Fruit fly (Drosophila melanogaster) whole organism, prepupa: ENCODE measurements around the gene FucTA.
A peak's percentile ranks its signal among the peaks of the same experiment; 100 is the strongest.

ENCODE experiments used
- Blimp-1 ChIP-seq: fragments of 200-800 bp; sonication (Bioruptor generic); optimal IDR thresholded peaks from 3 replicates; lab custom pipeline; 2017; ENCODE audit warnings: missing biosample characterization, missing genetic modification characterization, mild to moderate bottlenecking, moderate library complexity, missing genetic modification reagents
- CG10631 ChIP-seq: fragments of 200-800 bp; sonication (Bioruptor generic); optimal IDR thresholded peaks from 2 replicates; lab custom pipeline; 2016; ENCODE audit warnings: missing biosample characterization, missing genetic modification characterization
- CG10669 ChIP-seq: fragments of 200-800 bp; sonication (Bioruptor generic); optimal IDR thresholded peaks from 3 replicates; lab custom pipeline; 2018; ENCODE audit warnings: missing biosample characterization, mild to moderate bottlenecking, missing genetic modification characterization, moderate library complexity
- CG11294 ChIP-seq: fragments of 200-800 bp; sonication (Bioruptor generic); IDR thresholded peaks from 2 replicates; pipeline ENCODE4 v1.3.6; 2022; ENCODE audit warnings: missing biosample characterization, missing genetic modification characterization
- CG11902 ChIP-seq: fragments of 200-800 bp; sonication (Bioruptor generic); optimal IDR thresholded peaks from 3 replicates; lab custom pipeline; 2016; ENCODE audit warnings: missing biosample characterization, missing genetic modification characterization
- CG15336 ChIP-seq: fragments of 200-800 bp; sonication (Bioruptor generic); IDR thresholded peaks from 2 replicates; pipeline ENCODE4 v1.3.6; 2022; ENCODE audit warnings: missing biosample characterization, missing genetic modification characterization
- CG1621 ChIP-seq: fragments of 200-800 bp; sonication (Bioruptor generic); optimal IDR thresholded peaks from 3 replicates; lab custom pipeline; 2018; ENCODE audit warnings: missing biosample characterization, mild to moderate bottlenecking, missing genetic modification characterization
- CG3032 ChIP-seq: fragments of 200-800 bp; optimal IDR thresholded peaks from 2 replicates; lab custom pipeline; 2019; ENCODE audit warnings: missing biosample characterization, mild to moderate bottlenecking, missing genetic modification characterization, moderate library complexity
- CG31627 ChIP-seq: fragments of 200-800 bp; sonication (Bioruptor generic); optimal IDR thresholded peaks from 3 replicates; lab custom pipeline; 2016; ENCODE audit warnings: missing biosample characterization, missing genetic modification characterization
- CG3919 ChIP-seq: fragments of 200-800 bp; sonication (Bioruptor generic); optimal IDR thresholded peaks from 3 replicates; lab custom pipeline; 2016; ENCODE audit warnings: missing biosample characterization, missing genetic modification characterization
- CG4318 ChIP-seq: fragments of 200-800 bp; sonication (Bioruptor generic); optimal IDR thresholded peaks from 3 replicates; lab custom pipeline; 2017; ENCODE audit warnings: missing biosample characterization, mild to moderate bottlenecking, missing genetic modification characterization
- CG6163 ChIP-seq: fragments of 200-800 bp; sonication (Bioruptor generic); IDR thresholded peaks from 3 replicates; pipeline ENCODE4 v1.3.6; 2022; ENCODE audit warnings: missing biosample characterization, missing genetic modification characterization
- CG6276 ChIP-seq: fragments of 200-800 bp; sonication (Bioruptor generic); optimal IDR thresholded peaks from 2 replicates; lab custom pipeline; 2017; ENCODE audit warnings: missing biosample characterization, mild to moderate bottlenecking, missing genetic modification characterization
- CG6808 ChIP-seq: fragments of 200-800 bp; sonication (Bioruptor generic); optimal IDR thresholded peaks from 3 replicates; lab custom pipeline; 2017; ENCODE audit warnings: missing biosample characterization, missing genetic modification characterization, mild to moderate bottlenecking, moderate library complexity, missing genetic modification reagents
- CG6854 ChIP-seq: fragments of 200-800 bp; sonication (Bioruptor generic); optimal IDR thresholded peaks from 2 replicates; lab custom pipeline; 2017; ENCODE audit warnings: missing biosample characterization, mild to moderate bottlenecking, missing genetic modification characterization
- CG8319 ChIP-seq: fragments of 200-800 bp; sonication (Bioruptor generic); optimal IDR thresholded peaks from 3 replicates; lab custom pipeline; 2016; ENCODE audit warnings: missing biosample characterization, missing genetic modification characterization
- CG8632 ChIP-seq: fragments of 200-800 bp; sonication (Bioruptor generic); optimal IDR thresholded peaks from 3 replicates; lab custom pipeline; 2016; ENCODE audit warnings: missing biosample characterization, missing genetic modification characterization
- CG9139 ChIP-seq: fragments of 200-800 bp; sonication (Bioruptor generic); optimal IDR thresholded peaks from 3 replicates; lab custom pipeline; 2017; ENCODE audit warnings: missing biosample characterization, mild to moderate bottlenecking, missing genetic modification characterization
- Eip75B ChIP-seq: fragments of 200-800 bp; sonication (Bioruptor generic); optimal IDR thresholded peaks from 3 replicates; lab custom pipeline; 2016; ENCODE audit warnings: missing biosample characterization, missing genetic modification characterization
- Eip78C ChIP-seq: fragments of 200-800 bp; sonication (Bioruptor generic); peaks from one replicate; lab custom pipeline; 2016; ENCODE audit warnings: missing biosample characterization, missing genetic modification characterization
- Eip93F ChIP-seq: fragments of 200-800 bp; sonication (Bioruptor generic); optimal IDR thresholded peaks from 2 replicates; lab custom pipeline; 2016; ENCODE audit warnings: missing biosample characterization, mild to moderate bottlenecking, missing genetic modification characterization
- Ets21C ChIP-seq: fragments of 200-800 bp; sonication (Bioruptor generic); optimal IDR thresholded peaks from 3 replicates; lab custom pipeline; 2016; ENCODE audit warnings: missing biosample characterization, missing genetic modification characterization
- Ets96B ChIP-seq: fragments of 200-800 bp; optimal IDR thresholded peaks from 2 replicates; lab custom pipeline; 2019; ENCODE audit warnings: missing biosample characterization, mild to moderate bottlenecking, missing genetic modification characterization, moderate library complexity
- Gug ChIP-seq: fragments of 200-800 bp; sonication (Bioruptor generic); IDR thresholded peaks from 2 replicates; pipeline ENCODE4 v1.3.6; 2022; ENCODE audit warnings: missing biosample characterization, missing genetic modification characterization
- Hr38 ChIP-seq: sonication (Bioruptor generic); optimal IDR thresholded peaks from 2 replicates; lab custom pipeline; 2016; ENCODE audit warnings: missing biosample characterization, missing genetic modification characterization
- Hr39 ChIP-seq: fragments of 200-800 bp; sonication (Bioruptor generic); optimal IDR thresholded peaks from 2 replicates; lab custom pipeline; 2016; ENCODE audit warnings: missing biosample characterization, missing genetic modification characterization
- OdsH ChIP-seq: fragments of 200-800 bp; sonication (Bioruptor generic); optimal IDR thresholded peaks from 3 replicates; lab custom pipeline; 2016; ENCODE audit warnings: missing biosample characterization, missing genetic modification characterization
- Smox ChIP-seq: fragments of 200-800 bp; sonication (Bioruptor generic); optimal IDR thresholded peaks from 3 replicates; lab custom pipeline; 2016; ENCODE audit warnings: missing biosample characterization, missing genetic modification characterization
- Sox102F ChIP-seq: fragments of 200-800 bp; sonication (Bioruptor generic); optimal IDR thresholded peaks from 2 replicates; lab custom pipeline; 2016; ENCODE audit warnings: missing biosample characterization, mild to moderate bottlenecking, missing genetic modification characterization
- Sox15 ChIP-seq: fragments of 200-800 bp; sonication (Bioruptor generic); optimal IDR thresholded peaks from 3 replicates; lab custom pipeline; 2016; ENCODE audit warnings: missing biosample characterization, missing genetic modification characterization
- achi ChIP-seq: fragments of 200-800 bp; sonication (Bioruptor generic); optimal IDR thresholded peaks from 3 replicates; lab custom pipeline; 2016; ENCODE audit warnings: missing biosample characterization, missing genetic modification characterization
- cyc ChIP-seq: fragments of 200-800 bp; sonication (Bioruptor generic); optimal IDR thresholded peaks from 3 replicates; lab custom pipeline; 2016; ENCODE audit warnings: missing biosample characterization, missing genetic modification characterization
- dac ChIP-seq: fragments of 200-800 bp; sonication (Bioruptor generic); optimal IDR thresholded peaks from 2 replicates; lab custom pipeline; 2017; ENCODE audit warnings: missing biosample characterization, mild to moderate bottlenecking, missing genetic modification characterization
- esn ChIP-seq: fragments of 200-800 bp; sonication (Bioruptor generic); optimal IDR thresholded peaks from 2 replicates; lab custom pipeline; 2016; ENCODE audit warnings: missing biosample characterization, mild to moderate bottlenecking, missing genetic modification characterization, moderate library complexity
- fd85E ChIP-seq: fragments of 200-800 bp; sonication (Bioruptor generic); optimal IDR thresholded peaks from 3 replicates; lab custom pipeline; 2016; ENCODE audit warnings: missing biosample characterization, missing genetic modification characterization
- fkh ChIP-seq: fragments of 200-800 bp; sonication (Bioruptor generic); optimal IDR thresholded peaks from 3 replicates; lab custom pipeline; 2017; ENCODE audit warnings: missing biosample characterization, mild to moderate bottlenecking, missing genetic modification characterization, moderate library complexity
- net ChIP-seq: fragments of 200-800 bp; sonication (Bioruptor generic); optimal IDR thresholded peaks from 3 replicates; lab custom pipeline; 2016; ENCODE audit warnings: missing biosample characterization, missing genetic modification characterization
- pdm3 ChIP-seq: fragments of 200-800 bp; sonication (Bioruptor generic); optimal IDR thresholded peaks from 3 replicates; lab custom pipeline; 2016; ENCODE audit warnings: missing biosample characterization, missing genetic modification characterization
- salr ChIP-seq, 2 experiments: fragments of 200-800 bp; sonication (Bioruptor generic); optimal IDR thresholded peaks; 3 replicates each; lab custom pipeline; 2016 to 2018; ENCODE audit warnings: missing biosample characterization in 2 of 2, missing genetic modification characterization in 2 of 2, mild to moderate bottlenecking in 1 of 2
- svp ChIP-seq: fragments of 200-800 bp; sonication (Bioruptor generic); peaks from one replicate; lab custom pipeline; 2016; ENCODE audit warnings: missing biosample characterization, missing genetic modification characterization
- vri ChIP-seq: fragments of 200-800 bp; sonication (Bioruptor generic); optimal IDR thresholded peaks from 3 replicates; lab custom pipeline; 2016; ENCODE audit warnings: missing biosample characterization, mild to moderate bottlenecking, missing genetic modification characterization

Gene FucTA

dm6 chr3L:15158330-15159114 lies 11.6 kb downstream of the FucTA start, which contains the start of the genes Msh6 and Prp31 (continued):
- TF ChIP-seq Hr39 = peak; percentile 84
- no peak for TF ChIP-seq CG10631
- TF ChIP-seq CG9139 (GFP tag; lab: Kevin White, UChicago) = no peak
- TF ChIP-seq CG3032 (tag; lab: Kevin White, UChicago) = peak; percentile 69
- peak; percentile 41; the same call in 1 of the 2 replicates for TF ChIP-seq CG11294 (GFP tag; lab: Robert Waterston, UW)
- peak; percentile 66 for TF ChIP-seq CG11902 (GFP tag; lab: Kevin White, UChicago)
- TF ChIP-seq Ets21C (GFP tag; lab: Kevin White, UChicago) = peak; percentile 55
- no peak for TF ChIP-seq net
- TF ChIP-seq CG1621 (tag; lab: Kevin White, UChicago) = no peak
- TF ChIP-seq Sox15 (GFP tag; lab: Kevin White, UChicago) = peak; percentile 76
- no peak for TF ChIP-seq fkh
- peak; percentile 76 for TF ChIP-seq esn
- TF ChIP-seq Eip75B (GFP tag; lab: Kevin White, UChicago) = no peak
- no peak for TF ChIP-seq Sox102F (GFP tag; lab: Kevin White, UChicago)
- TF ChIP-seq Smox (GFP tag; lab: Kevin White, UChicago) = no peak
- TF ChIP-seq svp (GFP tag; lab: Kevin White, UChicago) = no peak
- peak; percentile 80 for TF ChIP-seq CG31627
- TF ChIP-seq CG15336 (GFP tag; lab: Robert Waterston, UW) = peak; percentile 46; the same call in 1 of the 2 replicates
- no peak for TF ChIP-seq achi (GFP tag; lab: Kevin White, UChicago)
- peak; percentile 62 for TF ChIP-seq Ets96B (tag; lab: Kevin White, UChicago)
- no peak for TF ChIP-seq Eip93F (GFP tag; lab: Kevin White, UChicago)
- no peak for TF ChIP-seq salr (GFP tag; optimal IDR thresholded peaks at IDR 0.05; lab: Kevin White, UChicago)
- TF ChIP-seq CG10669 (GFP tag; lab: Kevin White, UChicago) = no peak
- no peak for TF ChIP-seq vri (GFP tag; lab: Kevin White, UChicago)

dm6 chr3L:15161549-15161948 lies 14.6 kb downstream of the FucTA start, which contains the start of gene CG6878:
Gene CG6878, plus strand, starts transcription at chr3L:15161817.
- TF ChIP-seq Sox102F (GFP tag; lab: Kevin White, UChicago) (no peak), Hr38 (GFP tag; lab: Kevin White, UChicago) (no peak), CG3919 (GFP tag; lab: Kevin White, UChicago) (no peak), achi (GFP tag; lab: Kevin White, UChicago) (peak; percentile 100), Eip78C (GFP tag; lab: Kevin White, UChicago) (peak; percentile 59), CG8632 (GFP tag; lab: Kevin White, UChicago) (no peak), CG15336 (GFP tag; lab: Robert Waterston, UW) (no peak), esn (peak; percentile 9), Gug (GFP tag; lab: Robert Waterston, UW) (no peak), pdm3 (no peak)
- TF ChIP-seq, all 60 proteins: peak for 3

- TF ChIP-seq CG6276 = no peak
- no peak for TF ChIP-seq CG4318
- no peak for TF ChIP-seq CG11294 (GFP tag; lab: Robert Waterston, UW)
- no peak for TF ChIP-seq Eip75B (GFP tag; lab: Kevin White, UChicago)
- TF ChIP-seq Blimp-1 (GFP tag; lab: Kevin White, UChicago) = no peak
- no peak for TF ChIP-seq CG15336 (GFP tag; lab: Robert Waterston, UW)
These were observed 15.1 kb downstream of the FucTA start for dm6 chr3L:15162005-15162404.

- TF ChIP-seq CG6163 (GFP tag; lab: Robert Waterston, UW) (no peak), Blimp-1 (GFP tag; lab: Kevin White, UChicago) (no peak), achi (GFP tag; lab: Kevin White, UChicago) (no peak), Ets96B (tag; lab: Kevin White, UChicago) (no peak), CG6808 (GFP tag; lab: Kevin White, UChicago) (no peak), Sox102F (GFP tag; lab: Kevin White, UChicago) (no peak), dac (no peak), CG11902 (GFP tag; lab: Kevin White, UChicago) (no peak), Eip75B (GFP tag; lab: Kevin White, UChicago) (no peak), CG6854 (GFP tag; lab: Kevin White, UChicago) (no peak), CG8319 (GFP tag; lab: Kevin White, UChicago) (no peak), esn (no peak), fd85E (GFP tag; lab: Kevin White, UChicago) (no peak), cyc (no peak), CG15336 (GFP tag; lab: Robert Waterston, UW) (no peak), OdsH (GFP tag; lab: Kevin White, UChicago) (no peak)
These were observed 16.1 kb downstream of the FucTA start for dm6 chr3L:15162988-15163387.
